Worm (Caenorhabditis elegans): ENCODE measurements around the gene fipr-29.

fipr-29 gene

DNA sequence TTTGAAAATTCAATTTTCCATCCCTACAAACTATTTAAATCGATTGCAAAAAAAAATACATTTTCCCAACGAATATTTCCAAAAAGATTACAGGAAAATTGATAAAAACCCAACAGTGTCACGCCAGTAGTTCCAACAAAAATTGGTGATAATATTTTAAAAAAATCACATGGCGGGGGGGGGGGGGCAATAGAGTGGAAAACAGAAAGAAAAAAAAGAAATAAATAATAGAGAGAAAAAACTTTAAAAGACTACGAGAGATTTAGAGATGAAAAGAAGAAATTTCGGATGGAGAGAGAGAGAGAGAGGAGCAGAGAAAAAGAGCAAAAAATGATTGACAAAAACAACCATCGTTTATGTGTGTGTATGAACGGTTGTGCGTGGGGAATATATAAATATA lies 25.7 kb downstream of the fipr-29 start:
- TF ChIP-seq hmg-4 (GFP tag; optimal IDR thresholded peaks at IDR 0.05) (no peak), ceh-36 (tag; optimal IDR thresholded peaks at IDR 0.05) (no peak), hmbx-1 (tag; optimal IDR thresholded peaks at IDR 0.05) (no peak), F13C5.2 (tag; optimal IDR thresholded peaks at IDR 0.05) (no peak), aly-1 (tag; optimal IDR thresholded peaks at IDR 0.05) (no peak), tbx-37 (GFP tag; conservative IDR thresholded peaks at IDR 0.05) (no peak), B0310.2 (tag; optimal IDR thresholded peaks at IDR 0.05) (no peak), pes-1 (GFP tag; IDR thresholded peaks at IDR 0.05) (no peak), flt-1 (GFP tag; IDR thresholded peaks at IDR 0.05) (no peak), tra-4 (tag; optimal IDR thresholded peaks at IDR 0.05) (no peak), ceh-13 (GFP tag; optimal IDR thresholded peaks at IDR 0.05) (no peak)

DNA sequence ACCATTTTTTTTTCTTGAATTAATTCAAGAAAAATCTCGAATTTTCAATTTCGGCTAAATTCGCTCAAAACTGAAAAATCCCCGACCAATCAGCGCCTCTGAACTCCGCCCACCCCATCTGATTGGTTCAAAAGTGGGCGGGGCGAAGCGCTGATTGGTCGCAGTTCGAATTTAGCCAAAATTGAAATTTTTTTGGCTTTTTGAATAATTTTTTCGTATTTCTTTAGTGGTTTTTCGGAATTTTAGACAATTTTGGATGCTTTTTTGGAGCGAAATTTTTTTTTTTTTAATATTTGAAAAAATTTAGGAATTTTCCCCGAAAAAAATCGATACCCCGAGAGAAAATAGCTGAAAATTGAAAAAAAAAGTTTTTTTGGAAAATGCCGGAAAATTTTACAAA lies 26.2 kb downstream of the fipr-29 start:
- no peak for TF ChIP-seq scrt-1 (GFP tag; IDR thresholded peaks at IDR 0.05)
- no peak for TF ChIP-seq tbx-11 (GFP tag; IDR thresholded peaks at IDR 0.05)
- TF ChIP-seq sea-1 (GFP tag; conservative IDR thresholded peaks at IDR 0.05): no peak
- TF ChIP-seq tra-4 (tag; optimal IDR thresholded peaks at IDR 0.05): no peak
- TF ChIP-seq B0310.2 (tag; optimal IDR thresholded peaks at IDR 0.05): no peak
- TF ChIP-seq aly-1 (tag; optimal IDR thresholded peaks at IDR 0.05): no peak
- TF ChIP-seq F13C5.2 (tag; optimal IDR thresholded peaks at IDR 0.05): no peak
- TF ChIP-seq ets-7 (tag; optimal IDR thresholded peaks at IDR 0.05): no peak
- TF ChIP-seq ceh-13 (GFP tag; optimal IDR thresholded peaks at IDR 0.05): no peak

DNA sequence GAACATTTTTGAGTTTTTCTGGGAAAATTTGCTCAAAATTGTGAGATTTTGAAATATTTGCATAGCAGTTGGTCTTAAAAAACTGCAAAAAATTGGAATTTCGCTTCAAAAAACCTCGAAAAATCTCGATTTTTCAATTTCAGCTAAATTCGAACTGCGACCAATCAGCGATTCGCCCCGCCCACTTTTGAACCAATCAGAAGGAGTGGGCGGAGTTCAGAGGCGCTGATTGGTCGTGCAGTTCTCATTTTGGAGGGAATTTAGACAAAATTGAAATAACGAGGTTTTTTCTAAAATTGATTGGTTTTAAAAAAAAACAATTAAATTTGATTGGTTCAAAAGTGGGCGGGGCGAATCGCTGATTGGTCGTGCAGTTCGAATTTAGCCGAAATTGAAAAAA lies 26.7 kb downstream of the fipr-29 start:
- TF ChIP-seq hmbx-1 (tag; optimal IDR thresholded peaks at IDR 0.05) (no peak), tbx-11 (GFP tag; IDR thresholded peaks at IDR 0.05) (no peak), B0310.2 (tag; optimal IDR thresholded peaks at IDR 0.05) (no peak), ets-7 (tag; optimal IDR thresholded peaks at IDR 0.05) (no peak), tbx-37 (GFP tag; conservative IDR thresholded peaks at IDR 0.05) (no peak), F13C5.2 (tag; optimal IDR thresholded peaks at IDR 0.05) (no peak), tra-4 (tag; optimal IDR thresholded peaks at IDR 0.05) (no peak), hnd-1 (tag; optimal IDR thresholded peaks at IDR 0.05) (no peak), scrt-1 (GFP tag; IDR thresholded peaks at IDR 0.05) (no peak)

DNA sequence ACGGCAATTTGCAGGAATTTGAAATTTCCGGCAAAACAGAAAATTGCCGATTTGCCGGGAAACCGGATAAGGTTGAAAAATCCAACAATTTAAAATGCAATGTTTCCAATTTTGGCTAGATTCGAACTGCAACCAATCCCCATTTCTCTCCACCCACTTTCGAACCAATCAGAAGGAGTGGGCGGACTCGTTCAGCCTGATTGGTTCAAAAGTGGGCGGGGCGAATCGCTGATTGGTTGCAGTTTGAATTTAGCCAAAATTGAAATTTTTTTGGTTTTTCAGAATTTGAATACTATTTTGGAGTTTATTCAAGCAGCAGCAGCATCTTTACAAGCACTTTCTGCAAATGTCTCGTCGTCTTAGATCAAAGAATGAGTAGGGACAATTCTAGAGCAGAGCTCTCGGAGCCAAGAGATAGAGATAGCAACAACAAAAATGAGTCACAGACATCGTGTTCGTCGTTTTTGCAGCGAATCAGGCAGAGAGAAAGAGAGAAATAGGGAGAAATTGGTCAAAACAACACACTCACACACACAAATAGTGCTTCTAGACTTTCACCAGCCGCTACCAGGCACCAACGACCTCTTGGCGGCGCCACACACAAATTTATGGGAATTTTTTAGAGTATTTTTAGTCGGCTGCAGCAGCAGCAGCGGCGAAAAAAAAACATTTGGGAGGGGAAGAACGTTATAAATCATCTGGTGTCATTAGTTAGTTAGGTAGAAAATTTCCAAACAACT lies 29.0 kb downstream of the fipr-29 start:
- TF ChIP-seq pes-1 (GFP tag; IDR thresholded peaks at IDR 0.05) (no peak), F13C5.2 (tag; optimal IDR thresholded peaks at IDR 0.05) (no peak)

DNA sequence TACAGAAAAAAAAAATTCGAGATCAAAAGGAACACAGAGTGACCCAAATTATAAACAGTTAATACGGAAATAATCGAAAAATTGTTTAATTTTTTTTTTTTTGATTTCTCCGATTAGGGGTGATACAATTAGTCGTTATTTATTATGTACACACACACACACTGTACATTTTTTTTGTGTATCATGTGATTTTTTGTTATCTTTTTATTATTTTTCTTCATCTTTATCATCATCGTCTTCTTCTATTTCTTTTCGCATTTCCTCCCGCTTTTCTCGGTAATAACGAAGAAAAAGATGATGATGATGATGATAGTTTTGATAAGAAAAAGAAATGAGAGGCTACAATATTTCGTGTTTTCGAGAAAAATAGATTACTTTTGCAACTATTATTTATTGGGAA lies 30.3 kb downstream of the fipr-29 start:
- TF ChIP-seq scrt-1 (GFP tag; IDR thresholded peaks at IDR 0.05) (no peak), hnd-1 (tag; optimal IDR thresholded peaks at IDR 0.05) (no peak), flt-1 (GFP tag; IDR thresholded peaks at IDR 0.05) (no peak)

DNA sequence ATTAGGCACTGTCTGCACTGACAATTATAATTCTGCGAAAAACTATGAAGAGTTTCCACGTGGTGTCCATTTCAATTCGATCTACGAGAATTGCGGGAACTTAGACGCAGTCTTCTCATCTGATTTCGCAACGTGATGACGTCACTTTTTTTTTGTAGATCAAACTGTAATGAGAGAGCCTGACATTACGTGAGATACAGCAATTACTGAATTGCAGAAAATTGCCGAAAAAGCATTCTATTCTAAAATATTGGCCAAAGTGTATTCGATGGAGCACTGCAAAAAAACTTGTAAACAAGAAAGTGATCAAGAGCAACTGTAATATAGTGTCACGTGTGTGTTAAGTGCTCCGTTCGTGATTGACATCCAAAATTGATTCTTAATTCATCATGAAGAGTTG lies 33.5 kb downstream of the fipr-29 start:
- TF ChIP-seq tbx-37 (GFP tag; conservative IDR thresholded peaks at IDR 0.05) (no peak), B0310.2 (tag; optimal IDR thresholded peaks at IDR 0.05) (no peak), tra-4 (tag; optimal IDR thresholded peaks at IDR 0.05) (no peak), scrt-1 (GFP tag; IDR thresholded peaks at IDR 0.05) (no peak), F13C5.2 (tag; optimal IDR thresholded peaks at IDR 0.05) (no peak), aly-1 (tag; optimal IDR thresholded peaks at IDR 0.05) (no peak), hmg-4 (GFP tag; optimal IDR thresholded peaks at IDR 0.05) (no peak), sea-1 (GFP tag; conservative IDR thresholded peaks at IDR 0.05) (no peak), tbx-11 (GFP tag; IDR thresholded peaks at IDR 0.05) (no peak), ceh-36 (tag; optimal IDR thresholded peaks at IDR 0.05) (no peak), pes-1 (GFP tag; IDR thresholded peaks at IDR 0.05) (no peak)

DNA sequence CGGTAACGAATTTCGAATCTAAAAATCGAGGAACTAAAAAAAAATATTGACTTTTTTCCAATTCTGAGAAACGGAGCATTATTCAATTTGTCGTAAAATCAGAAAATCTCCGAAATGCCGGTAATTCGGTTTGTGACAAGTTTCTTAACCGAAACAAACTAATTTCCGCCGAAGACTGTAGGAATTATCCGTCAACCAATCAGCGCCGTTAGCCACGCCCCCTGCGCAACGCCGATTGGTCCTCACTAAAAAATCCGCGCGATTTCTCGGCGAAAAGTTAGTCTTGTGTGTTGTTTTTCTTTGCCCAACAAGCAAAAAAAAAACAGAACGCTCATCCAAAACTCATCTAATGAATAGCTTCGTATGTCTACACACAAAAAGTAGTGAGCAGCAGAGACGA lies 40.1 kb downstream of the fipr-29 start:
- TF ChIP-seq F13C5.2 (tag; optimal IDR thresholded peaks at IDR 0.05) (no peak), ceh-13 (GFP tag; optimal IDR thresholded peaks at IDR 0.05) (no peak), pes-1 (GFP tag; IDR thresholded peaks at IDR 0.05) (no peak), ets-7 (tag; optimal IDR thresholded peaks at IDR 0.05) (no peak), hmbx-1 (tag; optimal IDR thresholded peaks at IDR 0.05) (no peak), B0310.2 (tag; optimal IDR thresholded peaks at IDR 0.05) (no peak), tbx-37 (GFP tag; conservative IDR thresholded peaks at IDR 0.05) (no peak)

DNA sequence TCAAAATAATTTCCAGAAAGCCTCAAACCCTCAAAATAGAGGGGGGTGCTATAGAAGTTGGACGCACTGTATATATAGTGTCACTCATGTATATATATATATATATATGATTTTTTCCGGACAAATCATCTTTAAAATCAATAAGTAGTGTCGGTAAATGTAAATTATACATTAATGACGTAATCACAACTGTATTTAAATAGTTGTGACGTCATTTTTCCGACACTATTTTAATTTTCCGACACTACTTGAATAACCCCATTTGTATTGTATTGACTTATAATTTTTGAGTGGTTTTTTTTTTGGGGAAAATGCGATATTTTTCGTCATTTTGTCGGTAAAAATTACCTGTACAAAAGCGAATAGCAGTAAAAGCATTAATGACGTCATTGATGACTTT lies 41.3 kb downstream of the fipr-29 start:
- no peak for TF ChIP-seq hmbx-1 (tag; optimal IDR thresholded peaks at IDR 0.05)

DNA sequence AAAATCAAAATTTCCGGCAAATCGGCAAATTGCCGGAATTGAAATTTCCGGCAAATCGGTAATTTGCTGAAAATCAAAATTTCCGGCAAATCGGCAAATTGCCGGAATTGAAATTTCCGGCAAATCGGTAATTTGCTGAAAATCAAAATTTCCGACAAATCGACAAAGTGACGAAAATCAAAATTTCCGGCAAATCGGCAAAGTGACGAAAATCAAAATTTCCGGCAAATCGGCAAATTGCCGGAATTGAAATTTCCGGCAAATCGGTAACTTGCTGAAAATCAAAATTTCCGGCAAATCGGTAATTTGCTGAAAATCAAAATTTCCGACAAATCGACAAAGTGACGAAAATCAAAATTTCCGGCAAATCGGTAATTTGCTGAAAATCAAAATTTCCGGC lies 48.5 kb downstream of the fipr-29 start:
- TF ChIP-seq pes-1 (GFP tag; IDR thresholded peaks at IDR 0.05) (peak; percentile 11; the same call in 1 of the 2 replicates), tbx-37 (GFP tag; conservative IDR thresholded peaks at IDR 0.05) (0 out of 2 replicates have a peak, but pooled peaks have one; percentile 4)
